Worm (Caenorhabditis elegans) whole organism, L1 larva: ENCODE data around the gene pho-8.

ENCODE experiments used
- C16A3.4 ChIP-seq: fragments of 150-350 bp; optimal IDR thresholded peaks from 2 replicates; lab custom pipeline; 2014; ENCODE audit warnings: missing biosample characterization, missing genetic modification characterization
- C34B4.2 ChIP-seq: sonication (generic microtip); optimal IDR thresholded peaks from 2 replicates; lab custom pipeline; 2017; ENCODE audit warnings: mild to moderate bottlenecking, missing genetic modification characterization, missing compliant biosample characterization
- F16B12.6 ChIP-seq: fragments of 150-350 bp; optimal IDR thresholded peaks from 2 replicates; lab custom pipeline; 2014; ENCODE audit warnings: missing biosample characterization, missing genetic modification characterization
- Y116A8C.19 ChIP-seq: sonication (generic microtip); optimal IDR thresholded peaks from 2 replicates; lab custom pipeline; 2016; ENCODE audit warnings: missing compliant biosample characterization, missing genetic modification characterization, borderline replicate concordance
- ama-1 ChIP-seq: fragments of 150-350 bp; optimal IDR thresholded peaks from 2 replicates; lab custom pipeline; 2014
- ceh-63 ChIP-seq: fragments of 200-800 bp; sonication (Bioruptor generic); optimal IDR thresholded peaks from 2 replicates; lab custom pipeline; 2018; ENCODE audit warnings: mild to moderate bottlenecking, missing genetic modification characterization, missing compliant biosample characterization
- ceh-8 ChIP-seq: fragments of 200-800 bp; sonication (Bioruptor generic); optimal IDR thresholded peaks from 2 replicates; lab custom pipeline; 2018; ENCODE audit warnings: mild to moderate bottlenecking, missing genetic modification characterization, moderate library complexity, missing compliant biosample characterization
- ceh-90 ChIP-seq: sonication (generic microtip); optimal IDR thresholded peaks from 2 replicates; lab custom pipeline; 2016; ENCODE audit warnings: missing genetic modification characterization, missing compliant biosample characterization
- dsc-1 ChIP-seq: sonication (generic microtip); optimal IDR thresholded peaks from 2 replicates; lab custom pipeline; 2016; ENCODE audit warnings: mild to moderate bottlenecking, missing genetic modification characterization, missing compliant biosample characterization
- efl-1 ChIP-seq, 4 experiments: fragments of 150-350 bp; optimal IDR thresholded peaks in 3 of 4; peaks in 1 of 4; 1 replicate in 1 of 4; 2 replicates in 3 of 4; lab custom pipeline; 2014; ENCODE audit warnings: missing biosample characterization in 2 of 4, missing genetic modification characterization in 2 of 4, missing genetic modification reagents in 2 of 4
- efl-3 ChIP-seq: fragments of 200-800 bp; sonication (Bioruptor generic); optimal IDR thresholded peaks from 2 replicates; lab custom pipeline; 2018; ENCODE audit warnings: mild to moderate bottlenecking, missing genetic modification characterization, missing compliant biosample characterization
- egl-13 ChIP-seq: sonication (generic microtip); optimal IDR thresholded peaks from 2 replicates; lab custom pipeline; 2016; ENCODE audit warnings: missing genotype, missing genetic modification reagents, missing genetic modification characterization, missing compliant biosample characterization
- egl-27 ChIP-seq, 2 experiments: fragments of 150-350 bp in 1 of 2; sonication (generic microtip); optimal IDR thresholded peaks; 3 replicates each; lab custom pipeline; 2017 to 2018; ENCODE audit warnings: missing biosample characterization in 2 of 2, missing genetic modification characterization in 2 of 2, missing genetic modification reagents in 2 of 2
- elt-2 ChIP-seq: sonication (generic microtip); optimal IDR thresholded peaks from 2 replicates; lab custom pipeline; 2016; ENCODE audit warnings: missing genetic modification characterization, mild to moderate bottlenecking, inconsistent platforms, missing compliant biosample characterization, missing genetic modification reagents
- fkh-4 ChIP-seq: sonication (generic microtip); optimal IDR thresholded peaks from 2 replicates; lab custom pipeline; 2016; ENCODE audit warnings: missing compliant biosample characterization, missing genetic modification characterization, borderline replicate concordance
- fkh-8 ChIP-seq: sonication (generic microtip); optimal IDR thresholded peaks from 2 replicates; lab custom pipeline; 2016; ENCODE audit warnings: mild to moderate bottlenecking, missing genetic modification characterization, missing compliant biosample characterization
- fos-1 ChIP-seq: fragments of 150-350 bp; optimal IDR thresholded peaks from 2 replicates; lab custom pipeline; 2014; ENCODE audit warnings: missing biosample characterization, missing genetic modification characterization
- grh-1 ChIP-seq: fragments of 200-800 bp; sonication (Bioruptor generic); IDR thresholded peaks from 2 replicates; pipeline ENCODE4 v1.3.6; 2022; ENCODE audit warnings: missing genetic modification reagents, missing genetic modification characterization, missing compliant biosample characterization
- hlh-17 ChIP-seq: fragments of 200-800 bp; sonication (Bioruptor generic); optimal IDR thresholded peaks from 2 replicates; lab custom pipeline; 2018; ENCODE audit warnings: missing genetic modification characterization, mild to moderate bottlenecking, missing compliant biosample characterization, moderate library complexity, borderline replicate concordance
- hlh-4 ChIP-seq: sonication (generic microtip); optimal IDR thresholded peaks from 2 replicates; lab custom pipeline; 2016; ENCODE audit warnings: mild to moderate bottlenecking, missing genetic modification characterization, missing compliant biosample characterization
- hpl-2 ChIP-seq: fragments of 150-350 bp; optimal IDR thresholded peaks from 2 replicates; lab custom pipeline; 2014; ENCODE audit warnings: missing biosample characterization, missing genetic modification reagents, missing genetic modification characterization
- jun-1 ChIP-seq: fragments of 150-350 bp; optimal IDR thresholded peaks from 2 replicates; lab custom pipeline; 2014; ENCODE audit warnings: missing biosample characterization, missing genetic modification reagents, missing genetic modification characterization
- lin-13 ChIP-seq: fragments of 150-350 bp; optimal IDR thresholded peaks from 2 replicates; lab custom pipeline; 2014; ENCODE audit warnings: missing biosample characterization, missing genetic modification reagents, missing genetic modification characterization
- lin-14 ChIP-seq: fragments of 200-800 bp; sonication (Bioruptor generic); optimal IDR thresholded peaks from 2 replicates; lab custom pipeline; 2018; ENCODE audit warnings: mild to moderate bottlenecking, missing genetic modification characterization, moderate library complexity, missing compliant biosample characterization
- lin-15B ChIP-seq: fragments of 150-350 bp; sonication (generic microtip); optimal IDR thresholded peaks from 3 replicates; lab custom pipeline; 2014; ENCODE audit warnings: missing biosample characterization, missing genetic modification characterization
- lin-39 ChIP-seq: fragments of 150-350 bp; optimal IDR thresholded peaks from 2 replicates; lab custom pipeline; 2014; ENCODE audit warnings: missing biosample characterization, missing genetic modification reagents, missing genetic modification characterization
- lir-3 ChIP-seq: sonication (generic microtip); optimal IDR thresholded peaks from 2 replicates; lab custom pipeline; 2016; ENCODE audit warnings: mild to moderate bottlenecking, missing genetic modification characterization, moderate library complexity, missing compliant biosample characterization; ENCODE audit not compliant: poor library complexity
- mab-9 ChIP-seq: fragments of 200-800 bp; sonication (Bioruptor generic); IDR thresholded peaks from 2 replicates; pipeline ENCODE4 v1.3.6; 2022; ENCODE audit warnings: missing genetic modification reagents, missing genetic modification characterization, missing compliant biosample characterization
- mdl-1 ChIP-seq, 2 experiments: fragments of 150-350 bp; optimal IDR thresholded peaks; 2 replicates each; lab custom pipeline; 2014 to 2017; ENCODE audit warnings: missing biosample characterization in 2 of 2, missing genetic modification characterization in 2 of 2, inconsistent platforms in 1 of 2
- nhr-12 ChIP-seq: sonication (generic microtip); optimal IDR thresholded peaks from 2 replicates; lab custom pipeline; 2017; ENCODE audit warnings: missing biosample characterization, missing genetic modification characterization
- nhr-237 ChIP-seq: fragments of 150-350 bp; optimal IDR thresholded peaks from 2 replicates; lab custom pipeline; 2014; ENCODE audit warnings: missing biosample characterization, missing genetic modification characterization
- nhr-28 ChIP-seq: fragments of 150-350 bp; optimal IDR thresholded peaks from 2 replicates; lab custom pipeline; 2014; ENCODE audit warnings: missing biosample characterization, missing genetic modification characterization
- nhr-47 ChIP-seq: sonication (generic microtip); optimal IDR thresholded peaks from 2 replicates; lab custom pipeline; 2016; ENCODE audit warnings: mild to moderate bottlenecking, missing genetic modification characterization, moderate library complexity, missing compliant biosample characterization
- nhr-71 ChIP-seq: sonication (generic microtip); optimal IDR thresholded peaks from 2 replicates; lab custom pipeline; 2016; ENCODE audit warnings: mild to moderate bottlenecking, missing genetic modification characterization, moderate library complexity, missing compliant biosample characterization
- nhr-84 ChIP-seq: sonication (generic microtip); optimal IDR thresholded peaks from 2 replicates; lab custom pipeline; 2017; ENCODE audit warnings: missing biosample characterization, missing genetic modification characterization
- nhr-90 ChIP-seq: sonication (generic microtip); optimal IDR thresholded peaks from 2 replicates; lab custom pipeline; 2016; ENCODE audit warnings: mild to moderate bottlenecking, missing genetic modification characterization, missing compliant biosample characterization; ENCODE audit not compliant: poor library complexity
- pag-3 ChIP-seq: sonication (generic microtip); optimal IDR thresholded peaks from 2 replicates; lab custom pipeline; 2017; ENCODE audit warnings: missing genetic modification characterization, mild to moderate bottlenecking, missing compliant biosample characterization, antibody characterized with exemption, borderline replicate concordance; ENCODE audit not compliant: insufficient read depth
- pax-3 ChIP-seq: fragments of 200-800 bp; sonication (Bioruptor generic); optimal IDR thresholded peaks from 2 replicates; lab custom pipeline; 2018; ENCODE audit warnings: mild to moderate bottlenecking, missing genetic modification characterization, moderate library complexity, missing compliant biosample characterization
- pqm-1 ChIP-seq: sonication (generic microtip); optimal IDR thresholded peaks from 3 replicates; lab custom pipeline; 2017; ENCODE audit warnings: missing biosample characterization, missing genetic modification characterization
- rnt-1 ChIP-seq: sonication (generic microtip); optimal IDR thresholded peaks from 2 replicates; lab custom pipeline; 2016; ENCODE audit warnings: mild to moderate bottlenecking, missing genetic modification characterization, moderate library complexity, missing compliant biosample characterization
- snpc-4 ChIP-seq: fragments of 150-350 bp; optimal IDR thresholded peaks from 2 replicates; lab custom pipeline; 2014; ENCODE audit warnings: missing biosample characterization, missing genetic modification characterization
- snu-23 ChIP-seq: sonication (generic microtip); optimal IDR thresholded peaks from 2 replicates; lab custom pipeline; 2016; ENCODE audit warnings: missing genetic modification characterization, missing compliant biosample characterization
- sox-4 ChIP-seq: sonication (generic microtip); optimal IDR thresholded peaks from 2 replicates; lab custom pipeline; 2016; ENCODE audit warnings: missing genetic modification characterization, missing compliant biosample characterization
- sptf-1 ChIP-seq: fragments of 150-350 bp; optimal IDR thresholded peaks from 2 replicates; lab custom pipeline; 2014; ENCODE audit warnings: missing biosample characterization, missing genetic modification characterization
- sup-37 ChIP-seq: fragments of 200-800 bp; sonication (Bioruptor generic); optimal IDR thresholded peaks from 2 replicates; lab custom pipeline; 2018; ENCODE audit warnings: mild to moderate bottlenecking, missing genetic modification characterization, missing compliant biosample characterization
- tbx-2 ChIP-seq: sonication (generic microtip); optimal IDR thresholded peaks from 2 replicates; lab custom pipeline; 2016; ENCODE audit warnings: missing genetic modification characterization, missing compliant biosample characterization
- unc-30 ChIP-seq: sonication (generic microtip); optimal IDR thresholded peaks from 2 replicates; lab custom pipeline; 2017; ENCODE audit warnings: missing biosample characterization, missing genetic modification characterization
- unc-98 ChIP-seq: fragments of 200-800 bp; sonication (Bioruptor generic); IDR thresholded peaks from 2 replicates; pipeline ENCODE4 v1.3.6; 2022; ENCODE audit warnings: missing genetic modification characterization, missing compliant biosample characterization
- zag-1 ChIP-seq: fragments of 150-350 bp; optimal IDR thresholded peaks from 2 replicates; lab custom pipeline; 2014; ENCODE audit warnings: missing biosample characterization, missing genetic modification characterization
- zip-4 ChIP-seq: fragments of 200-800 bp; sonication (Bioruptor generic); optimal IDR thresholded peaks from 2 replicates; lab custom pipeline; 2018; ENCODE audit warnings: mild to moderate bottlenecking, missing genetic modification characterization, moderate library complexity, missing compliant biosample characterization
- ztf-11 ChIP-seq, 2 experiments: sonication (generic microtip); optimal IDR thresholded peaks; 2 replicates each; lab custom pipeline; 2016 to 2017; ENCODE audit warnings: missing genetic modification characterization in 2 of 2, missing biosample characterization in 1 of 2, missing compliant biosample characterization in 1 of 2
- ztf-4 ChIP-seq: fragments of 150-350 bp; optimal IDR thresholded peaks from 2 replicates; lab custom pipeline; 2014; ENCODE audit warnings: missing biosample characterization, missing genetic modification characterization

The pho-8 gene

DNA sequence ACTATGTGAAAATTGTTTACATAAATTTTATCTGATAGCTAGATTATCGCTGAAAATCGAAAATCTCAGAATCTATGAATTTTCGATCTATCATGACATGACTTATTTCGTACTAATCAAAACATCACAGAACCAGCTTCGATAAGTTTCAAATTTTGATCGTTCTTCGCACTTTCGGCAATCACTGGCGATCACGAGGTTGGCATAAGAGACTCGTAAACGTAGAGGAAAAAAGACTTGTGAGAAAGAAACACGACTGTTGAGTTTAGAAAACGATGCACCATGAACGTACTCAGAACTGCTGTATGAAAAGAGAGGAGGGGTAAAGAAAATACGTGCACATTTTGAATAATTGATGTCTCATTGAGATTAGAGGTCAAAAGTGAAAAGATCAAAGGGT, 9.4 kb upstream of the pho-8 start:
- TF ChIP-seq nhr-47 (tag; lab: Kevin White, UChicago), result peak; percentile 80
- no peak for TF ChIP-seq ceh-90 (tag; lab: Kevin White, UChicago)
- peak; percentile 99 for TF ChIP-seq nhr-71 (tag; lab: Kevin White, UChicago)
- no peak for TF ChIP-seq ztf-11 (tag; optimal IDR thresholded peaks at IDR 0.05; lab: Kevin White, UChicago)
- peak; percentile 9 for TF ChIP-seq egl-13 (tag; lab: Kevin White, UChicago)
- no peak for TF ChIP-seq lin-15B (tag; lab: Kevin White, UChicago)
- peak; percentile 89 for TF ChIP-seq tbx-2
- TF ChIP-seq elt-2, result peak; percentile 90
- no peak for TF ChIP-seq nhr-28 (tag; lab: Kevin White, UChicago)
- no peak for TF ChIP-seq unc-98 (GFP tag; lab: Robert Waterston, UW)
- TF ChIP-seq zag-1 (tag; lab: Kevin White, UChicago), result no peak
- no peak for TF ChIP-seq nhr-237
- peak; percentile 28 for TF ChIP-seq zip-4 (GFP tag; lab: Kevin White, UChicago)
- TF ChIP-seq fkh-8 (tag; lab: Kevin White, UChicago), result no peak
- peak; percentile 50 for TF ChIP-seq hpl-2
- TF ChIP-seq snu-23 (GFP tag; lab: Kevin White, UChicago), result peak; percentile 94
- TF ChIP-seq lin-39, result peak; percentile 79
- peak; percentile 71 for TF ChIP-seq mab-9 (GFP tag; lab: Robert Waterston, UW)
- TF ChIP-seq rnt-1, result peak; percentile 90
- no peak for TF ChIP-seq fkh-4
- peak; percentile 93 for TF ChIP-seq ztf-4
- peak; percentile 75 for TF ChIP-seq C16A3.4 (tag; lab: Kevin White, UChicago)
- TF ChIP-seq efl-1 (optimal IDR thresholded peaks at IDR 0.05; lab: Kevin White, UChicago), result peak; percentile 34 to 58
- peak; percentile 28 to 94 for TF ChIP-seq efl-1 (GFP tag; optimal IDR thresholded peaks at IDR 0.05 in 1 of 2; lab: Kevin White, UChicago)
- peak; percentile 53 for TF ChIP-seq fos-1
- TF ChIP-seq lir-3 (tag; lab: Kevin White, UChicago), result peak; percentile 79
- no peak for TF ChIP-seq egl-27 (tag; optimal IDR thresholded peaks at IDR 0.05; lab: Kevin White, UChicago)
- no peak for TF ChIP-seq hlh-17
- TF ChIP-seq lin-14 (GFP tag; lab: Kevin White, UChicago), result peak; percentile 91
- TF ChIP-seq grh-1 (GFP tag; lab: Robert Waterston, UW), result peak; percentile 64
- peak in 1 of 2 experiments; percentile 88 for TF ChIP-seq mdl-1 (tag; optimal IDR thresholded peaks at IDR 0.05; lab: Kevin White, UChicago)
- TF ChIP-seq sox-4, result no peak
- TF ChIP-seq sup-37 (GFP tag; lab: Kevin White, UChicago), result peak; percentile 84
- TF ChIP-seq snpc-4 (tag; lab: Kevin White, UChicago), result peak; percentile 48
- TF ChIP-seq ama-1 (lab: Kevin White, UChicago), result peak; percentile 54
- TF ChIP-seq ceh-63, result no peak
- TF ChIP-seq efl-3 (GFP tag; lab: Kevin White, UChicago), result no peak
- no peak for TF ChIP-seq pqm-1 (tag; lab: Kevin White, UChicago)
- TF ChIP-seq F16B12.6 (tag; lab: Kevin White, UChicago), result no peak
- no peak for TF ChIP-seq dsc-1 (tag; lab: Kevin White, UChicago)
- TF ChIP-seq sptf-1 (tag; lab: Kevin White, UChicago), result no peak
- TF ChIP-seq pax-3 (tag; lab: Kevin White, UChicago), result peak; percentile 37
- no peak for TF ChIP-seq nhr-84
- TF ChIP-seq unc-30, result no peak
- peak; percentile 90 for TF ChIP-seq nhr-90 (tag; lab: Kevin White, UChicago)
- TF ChIP-seq pag-3, result no peak
- TF ChIP-seq ceh-8 (GFP tag; lab: Kevin White, UChicago), result no peak
- TF ChIP-seq nhr-12 (tag; lab: Kevin White, UChicago), result no peak
- TF ChIP-seq lin-13 (GFP tag; lab: Kevin White, UChicago), result peak; percentile 76
- no peak for TF ChIP-seq C34B4.2 (tag; lab: Kevin White, UChicago)
- no peak for TF ChIP-seq hlh-4 (tag; lab: Kevin White, UChicago)
- TF ChIP-seq Y116A8C.19, result no peak
- peak; percentile 53 for TF ChIP-seq jun-1 (tag; lab: Kevin White, UChicago)
